Fruit fly (Drosophila melanogaster): ENCODE results near the gene CG4911.

The CG4911 gene

dm6 chr3L:9065997-9066441 is 6.5 kb downstream of the CG4911 start, which contains the start of gene Argk1 (continued):
- TF ChIP-seq jigr1 (GFP tag; IDR thresholded peaks at IDR 0.05) (no peak), CG42726 (GFP tag; IDR thresholded peaks at IDR 0.05; ENCODE audit: partially characterized antibody) (no peak), CG10543 (GFP tag; optimal IDR thresholded peaks at IDR 0.05) (peak; percentile 50), cato (GFP tag; optimal IDR thresholded peaks at IDR 0.05; ENCODE audit: borderline replicate concordance) (no peak), MBD-R2 (GFP tag; IDR thresholded peaks at IDR 0.05) (peak; percentile 13; the same call in 1 of the 2 replicates), CG9727 (GFP tag; optimal IDR thresholded peaks at IDR 0.05) (peak; percentile 42), CG9932 (GFP tag; IDR thresholded peaks at IDR 0.05) (peak; percentile 69), Sox102F (GFP tag; optimal IDR thresholded peaks at IDR 0.05) (peak; percentile 71), sisA (GFP tag; IDR thresholded peaks at IDR 0.05) (no peak), ftz-f1 (GFP tag; optimal IDR thresholded peaks at IDR 0.05) (no peak), scrt (GFP tag; optimal IDR thresholded peaks at IDR 0.05) (no peak), kni (GFP tag; optimal IDR thresholded peaks at IDR 0.05) (no peak), D (optimal IDR thresholded peaks at IDR 0.05) (no peak), D (GFP tag; optimal IDR thresholded peaks at IDR 0.05) (no peak), Drgx (GFP tag; IDR thresholded peaks at IDR 0.05) (peak; percentile 87), CG12236 (GFP tag; optimal IDR thresholded peaks at IDR 0.05) (no peak), CG31224 (GFP tag; IDR thresholded peaks at IDR 0.05) (0 out of 2 replicates have a peak, but pooled peaks have one; percentile 31), toy (GFP tag; IDR thresholded peaks at IDR 0.05) (no peak), ara (GFP tag; IDR thresholded peaks at IDR 0.05) (no peak), cad (GFP tag; optimal IDR thresholded peaks at IDR 0.05) (no peak), CG2199 (GFP tag; IDR thresholded peaks at IDR 0.05) (no peak), fu2 (GFP tag; optimal IDR thresholded peaks at IDR 0.05) (no peak), fru (optimal IDR thresholded peaks at IDR 0.05) (no peak), mam (GFP tag; optimal IDR thresholded peaks at IDR 0.05) (peak; percentile 46), CTCF (GFP tag; optimal IDR thresholded peaks at IDR 0.05) (no peak), bowl (GFP tag; IDR thresholded peaks at IDR 0.05) (no peak), Sry-β (GFP tag; optimal IDR thresholded peaks at IDR 0.05) (no peak), Taf1 (GFP tag; IDR thresholded peaks at IDR 0.05) (peak; percentile 46), CG2116 (GFP tag; optimal IDR thresholded peaks at IDR 0.05) (no peak), CG34224 (GFP tag; IDR thresholded peaks at IDR 0.05; ENCODE audit: partially characterized antibody) (no peak), CG14965 (GFP tag; optimal IDR thresholded peaks at IDR 0.05; ENCODE audit: borderline replicate concordance) (no peak), CG3995 (GFP tag; optimal IDR thresholded peaks at IDR 0.05) (no peak), Rx (GFP tag; IDR thresholded peaks at IDR 0.05) (no peak), ttk (GFP tag; IDR thresholded peaks at IDR 0.05) (no peak), CG2202 (tag; optimal IDR thresholded peaks at IDR 0.05) (no peak), rib (GFP tag; IDR thresholded peaks at IDR 0.05) (no peak), CG6175 (GFP tag; IDR thresholded peaks at IDR 0.05) (no peak), disco-r (GFP tag; optimal IDR thresholded peaks at IDR 0.05) (no peak), CG10366 (GFP tag; IDR thresholded peaks at IDR 0.05) (peak; percentile 14; the same call in 1 of the 2 replicates), tll (GFP tag; optimal IDR thresholded peaks at IDR 0.05) (no peak), bigmax (GFP tag; optimal IDR thresholded peaks at IDR 0.05) (no peak), row (GFP tag; IDR thresholded peaks at IDR 0.05) (peak; percentile 79), pros (GFP tag; optimal IDR thresholded peaks at IDR 0.05) (no peak), ewg (GFP tag; optimal IDR thresholded peaks at IDR 0.05) (peak; percentile 54), so (GFP tag; IDR thresholded peaks at IDR 0.05) (peak; percentile 51; the same call in 1 of the 3 replicates), CG7556 (GFP tag; optimal IDR thresholded peaks at IDR 0.05) (peak; percentile 78), Oli (tag; optimal IDR thresholded peaks at IDR 0.05) (peak; percentile 63), CG6272 (GFP tag; IDR thresholded peaks at IDR 0.05) (no peak), Opbp (GFP tag; IDR thresholded peaks at IDR 0.05; ENCODE audit: partially characterized antibody) (no peak), Ets65A (GFP tag) (peak; percentile 46), CG12219 (GFP tag; optimal IDR thresholded peaks at IDR 0.05) (peak; percentile 19), ato (GFP tag; IDR thresholded peaks at IDR 0.05; ENCODE audit: partially characterized antibody) (no peak), gem (tag; optimal IDR thresholded peaks at IDR 0.05) (peak; percentile 77)
